Worm (Caenorhabditis elegans) whole organism, L4 larva: ENCODE results near the gene nstp-2.
"Not testable (repeated sequence)": the region's sequence is repeated elsewhere in the genome, so short reads cannot be mapped to it uniquely, and the experiment has no call there.

Source experiments
- aha-1 ChIP-seq: fragments of 150-350 bp; peaks from one replicate; lab custom pipeline; 2014; ENCODE audit warnings: missing biosample characterization, missing genetic modification characterization
- ama-1 ChIP-seq: fragments of 150-350 bp; optimal IDR thresholded peaks from 2 replicates; lab custom pipeline; 2014; ENCODE audit warnings: inconsistent platforms, mixed read lengths
- fkh-10 ChIP-seq: fragments of 150-350 bp; optimal IDR thresholded peaks from 2 replicates; lab custom pipeline; 2014; ENCODE audit warnings: missing biosample characterization, missing genetic modification reagents, missing genetic modification characterization
- gei-8 ChIP-seq: fragments of 200-800 bp; sonication (Bioruptor generic); optimal IDR thresholded peaks from 2 replicates; lab custom pipeline; 2018; ENCODE audit warnings: mild to moderate bottlenecking, missing genetic modification characterization, missing compliant biosample characterization
- lin-1 ChIP-seq: fragments of 200-800 bp; sonication (Bioruptor generic); IDR thresholded peaks from 2 replicates; pipeline ENCODE4 v1.3.6; 2022; ENCODE audit warnings: missing genetic modification reagents, missing genetic modification characterization, missing compliant biosample characterization
- lin-13 ChIP-seq: fragments of 150-350 bp; optimal IDR thresholded peaks from 2 replicates; lab custom pipeline; 2014; ENCODE audit warnings: missing biosample characterization, missing genetic modification reagents, missing genetic modification characterization
- mdl-1 ChIP-seq, 2 experiments: fragments of 150-350 bp in 1 of 2; sonication (generic microtip) in 1 of 2; optimal IDR thresholded peaks; 2 replicates each; lab custom pipeline; 2014 to 2017; ENCODE audit warnings: missing biosample characterization in 2 of 2, missing genetic modification characterization in 2 of 2
- pha-4 ChIP-seq, 2 experiments: fragments of 150-350 bp in 1 of 2; fragments of 200-800 bp in 1 of 2; sonication (Bioruptor generic) in 1 of 2; IDR thresholded peaks in 1 of 2; optimal IDR thresholded peaks in 1 of 2; 2 replicates each; pipeline versions ENCODE4 v1.3.6 to Lab custom; 2014 to 2022; ENCODE audit warnings: missing genetic modification characterization in 2 of 2, missing genetic modification reagents in 2 of 2, missing biosample characterization in 1 of 2, missing compliant biosample characterization in 1 of 2
- saeg-2 ChIP-seq: fragments of 200-800 bp; sonication (Bioruptor generic); IDR thresholded peaks from 2 replicates; pipeline ENCODE4 v1.3.6; 2022; ENCODE audit warnings: missing genetic modification reagents, missing genetic modification characterization, missing compliant biosample characterization
- snpc-4 ChIP-seq: fragments of 150-350 bp; optimal IDR thresholded peaks from 2 replicates; lab custom pipeline; 2014; ENCODE audit warnings: missing biosample characterization, missing genetic modification characterization

ce11 chrIV:6591010-6591746, 14.8 kb downstream of the nstp-2 start, which contains the start of the genes nspb-1 and nspb-2:
- not testable (repeated sequence) for TF ChIP-seq lin-13 (GFP tag; lab: Kevin White, UChicago); lin-1 (GFP tag; lab: Robert Waterston, UW); mdl-1 (tag; optimal IDR thresholded peaks at IDR 0.05; lab: Kevin White, UChicago); fkh-10 (GFP tag; lab: Kevin White, UChicago); saeg-2 (GFP tag; lab: Robert Waterston, UW); gei-8; snpc-4; pha-4 (GFP tag; IDR thresholded peaks at IDR 0.05; lab: Robert Waterston, UW); pha-4 (tag; optimal IDR thresholded peaks at IDR 0.05; lab: Kevin White, UChicago); ama-1; aha-1 (tag; lab: Kevin White, UChicago)
